Worm (Caenorhabditis elegans): Measurements from ENCODE around the gene M02A10.1.

DNA sequence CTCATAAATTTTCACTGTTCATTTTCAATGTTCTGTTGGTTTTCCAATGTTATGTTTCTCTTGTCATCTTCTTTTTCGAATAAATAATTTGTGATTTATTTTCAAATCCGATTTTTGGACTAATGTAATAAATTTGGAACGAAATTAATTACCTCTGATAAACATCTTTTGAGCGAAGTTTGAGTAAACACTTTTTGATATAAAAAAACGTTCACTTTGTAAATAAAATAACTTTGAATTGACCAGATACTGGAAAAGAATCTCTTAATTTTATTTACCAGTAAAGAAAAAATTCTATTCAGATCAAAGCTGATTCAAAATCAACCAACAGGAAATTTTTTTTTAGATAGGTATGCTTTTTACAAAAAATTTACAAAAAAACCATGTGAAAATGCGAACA is 34.8 kb upstream of the M02A10.1 start, which contains the start of gene lgc-32:
- TF ChIP-seq ZK546.5 (tag; optimal IDR thresholded peaks at IDR 0.05) (no peak), fos-1 (tag; optimal IDR thresholded peaks at IDR 0.05) (no peak), nhr-28 (tag; optimal IDR thresholded peaks at IDR 0.05) (no peak), nhr-41 (GFP tag; IDR thresholded peaks at IDR 0.05) (no peak), hlh-30 (tag; optimal IDR thresholded peaks at IDR 0.05; ENCODE audit: insufficient read depth) (no peak), egl-27 (tag; optimal IDR thresholded peaks at IDR 0.05) (no peak), hmg-1.1 (GFP tag; IDR thresholded peaks at IDR 0.05) (no peak), dmd-6 (GFP tag; IDR thresholded peaks at IDR 0.05) (no peak), nhr-11 (tag; optimal IDR thresholded peaks at IDR 0.05) (no peak), nhr-237 (tag; optimal IDR thresholded peaks at IDR 0.05) (no peak), mdl-1 (tag; optimal IDR thresholded peaks at IDR 0.05) (no peak), lin-13 (GFP tag; optimal IDR thresholded peaks at IDR 0.05) (no peak)
